Fruit fly (Drosophila melanogaster): ENCODE data around the gene veli.

- TF ChIP-seq CG5204 (GFP tag; optimal IDR thresholded peaks at IDR 0.05), result no peak
- TF ChIP-seq kay (GFP tag; ENCODE audit: borderline replicate concordance), result peak; percentile 100
- no peak for TF ChIP-seq Crg-1 (GFP tag; optimal IDR thresholded peaks at IDR 0.05)
These were observed 15.5 kb downstream of the veli start for dm6 chr3R:25049742-25050517.
